Fruit fly (Drosophila melanogaster) whole organism, embryonic: ENCODE results near the gene CG34126.

ENCODE experiments used
- Ada2b ChIP-seq: fragments of 200-800 bp; sonication (Bioruptor generic); IDR thresholded peaks from 2 replicates; pipeline ENCODE4 v1.3.6; 2022; ENCODE audit warnings: missing biosample characterization, missing genetic modification characterization
- Atf3 ChIP-seq: fragments of 200-800 bp; sonication (Bioruptor generic); optimal IDR thresholded peaks from 3 replicates; lab custom pipeline; 2016; ENCODE audit warnings: missing biosample characterization, missing genetic modification characterization
- Atf6 ChIP-seq: fragments of 200-800 bp; sonication (Bioruptor generic); IDR thresholded peaks from 2 replicates; pipeline ENCODE4 v1.3.6; 2022; ENCODE audit warnings: missing biosample characterization, missing genetic modification characterization
- B-H1 ChIP-seq: fragments of 200-800 bp; sonication (Bioruptor generic); IDR thresholded peaks from 3 replicates; pipeline ENCODE4 v1.3.6; 2022; ENCODE audit warnings: missing biosample characterization, missing genetic modification characterization
- C15 ChIP-seq: fragments of 200-800 bp; sonication (Bioruptor generic); IDR thresholded peaks from 3 replicates; pipeline ENCODE4 v1.3.6; 2022; ENCODE audit warnings: missing biosample characterization, missing genetic modification characterization
- CG11093 ChIP-seq: fragments of 200-800 bp; sonication (Bioruptor generic); IDR thresholded peaks from 3 replicates; pipeline ENCODE4 v1.3.6; 2022; ENCODE audit warnings: missing biosample characterization, missing genetic modification characterization
- CG11696 ChIP-seq: fragments of 200-800 bp; sonication (Bioruptor generic); IDR thresholded peaks from 2 replicates; pipeline ENCODE4 v1.3.6; 2022; ENCODE audit warnings: missing biosample characterization, missing genetic modification characterization
- CG12071 ChIP-seq: fragments of 200-800 bp; sonication (Bioruptor generic); optimal IDR thresholded peaks from 3 replicates; lab custom pipeline; 2018; ENCODE audit warnings: missing biosample characterization, mild to moderate bottlenecking, missing genetic modification characterization
- CG12219 ChIP-seq: fragments of 200-800 bp; sonication (Bioruptor generic); optimal IDR thresholded peaks from 3 replicates; lab custom pipeline; 2018; ENCODE audit warnings: missing biosample characterization, mild to moderate bottlenecking, missing genetic modification characterization
- CG1233 ChIP-seq: fragments of 200-800 bp; sonication (Bioruptor generic); optimal IDR thresholded peaks from 4 replicates; lab custom pipeline; 2018; ENCODE audit warnings: missing biosample characterization, mild to moderate bottlenecking, missing genetic modification characterization
- CG12769 ChIP-seq: fragments of 200-800 bp; sonication (Bioruptor generic); optimal IDR thresholded peaks from 2 replicates; lab custom pipeline; 2019; ENCODE audit warnings: missing biosample characterization, mild to moderate bottlenecking, missing genetic modification characterization, moderate library complexity
- CG14050 ChIP-seq: fragments of 200-800 bp; sonication (Bioruptor generic); IDR thresholded peaks from 3 replicates; pipeline ENCODE4 v1.3.6; 2022; ENCODE audit warnings: missing biosample characterization, missing genetic modification characterization
- CG14965 ChIP-seq: fragments of 200-800 bp; sonication (Bioruptor generic); optimal IDR thresholded peaks from 2 replicates; lab custom pipeline; 2016; ENCODE audit warnings: missing biosample characterization, missing genetic modification characterization, borderline replicate concordance
- CG15073 ChIP-seq: fragments of 200-800 bp; sonication (Bioruptor generic); optimal IDR thresholded peaks from 2 replicates; lab custom pipeline; 2016; ENCODE audit warnings: missing biosample characterization, missing genetic modification characterization
- CG15601 ChIP-seq: fragments of 200-800 bp; sonication (Bioruptor generic); optimal IDR thresholded peaks from 3 replicates; lab custom pipeline; 2019; ENCODE audit warnings: missing biosample characterization, mild to moderate bottlenecking, missing genetic modification characterization, moderate library complexity
- CG16815 ChIP-seq: fragments of 200-800 bp; sonication (Bioruptor generic); optimal IDR thresholded peaks from 3 replicates; lab custom pipeline; 2017; ENCODE audit warnings: missing biosample characterization, mild to moderate bottlenecking, missing genetic modification characterization
- CG17912 ChIP-seq: fragments of 200-800 bp; sonication (Bioruptor generic); optimal IDR thresholded peaks from 2 replicates; lab custom pipeline; 2018; ENCODE audit warnings: missing biosample characterization, mild to moderate bottlenecking, missing genetic modification characterization
- CG18599 ChIP-seq: fragments of 200-800 bp; sonication (Bioruptor generic); optimal IDR thresholded peaks from 3 replicates; lab custom pipeline; 2017; ENCODE audit warnings: missing biosample characterization, missing genetic modification characterization, mild to moderate bottlenecking, moderate library complexity, missing genetic modification reagents
- CG3281 ChIP-seq: fragments of 200-800 bp; sonication (Bioruptor generic); optimal IDR thresholded peaks from 3 replicates; lab custom pipeline; 2017; ENCODE audit warnings: missing biosample characterization, mild to moderate bottlenecking, missing genetic modification characterization
- CG34376 ChIP-seq: fragments of 200-800 bp; sonication (Bioruptor generic); optimal IDR thresholded peaks from 2 replicates; lab custom pipeline; 2018; ENCODE audit warnings: missing biosample characterization, mild to moderate bottlenecking, missing genetic modification characterization
- CG34422 ChIP-seq: fragments of 200-800 bp; sonication (Bioruptor generic); IDR thresholded peaks from 3 replicates; pipeline ENCODE4 v1.3.6; 2022; ENCODE audit warnings: missing biosample characterization, missing genetic modification characterization
- CG3838 ChIP-seq: fragments of 200-800 bp; sonication (Bioruptor generic); optimal IDR thresholded peaks from 3 replicates; lab custom pipeline; 2016; ENCODE audit warnings: missing biosample characterization, missing genetic modification characterization
- CG4730 ChIP-seq: fragments of 200-800 bp; sonication (Bioruptor generic); IDR thresholded peaks from 2 replicates; pipeline ENCODE4 v1.3.6; 2022; ENCODE audit warnings: missing biosample characterization, missing genetic modification characterization
- CG4820 ChIP-seq: fragments of 200-800 bp; sonication (Bioruptor generic); optimal IDR thresholded peaks from 3 replicates; lab custom pipeline; 2016; ENCODE audit warnings: missing biosample characterization, missing genetic modification characterization
- CG6689 ChIP-seq: fragments of 200-800 bp; sonication (Bioruptor generic); IDR thresholded peaks from 2 replicates; pipeline ENCODE4 v1.3.6; 2022; ENCODE audit warnings: missing biosample characterization, missing genetic modification characterization
- CG8388 ChIP-seq: fragments of 200-800 bp; sonication (Bioruptor generic); optimal IDR thresholded peaks from 2 replicates; lab custom pipeline; 2019; ENCODE audit warnings: missing biosample characterization, mild to moderate bottlenecking, missing genetic modification characterization, moderate library complexity
- CG9932 ChIP-seq: fragments of 200-800 bp; sonication (Bioruptor generic); IDR thresholded peaks from 2 replicates; pipeline ENCODE4 v1.3.6; 2022; ENCODE audit warnings: missing biosample characterization, missing genetic modification characterization
- Eip74EF ChIP-seq, 2 experiments: fragments of 200-800 bp in 1 of 2; fragments of >200 bp in 1 of 2; sonication (Bioruptor generic) in 1 of 2; optimal IDR thresholded peaks; 2 replicates each; lab custom pipeline; 2017 to 2019; ENCODE audit warnings: missing biosample characterization in 2 of 2, missing genetic modification characterization in 2 of 2, mild to moderate bottlenecking in 1 of 2, moderate library complexity in 1 of 2
- Elba2 ChIP-seq: fragments of 200-800 bp; sonication (Bioruptor generic); optimal IDR thresholded peaks from 3 replicates; lab custom pipeline; 2016; ENCODE audit warnings: missing biosample characterization, missing genetic modification characterization
- Fer1 ChIP-seq: fragments of 200-800 bp; sonication (Bioruptor generic); optimal IDR thresholded peaks from 2 replicates; lab custom pipeline; 2017; ENCODE audit warnings: missing biosample characterization, mild to moderate bottlenecking, missing genetic modification characterization
- HLHmδ ChIP-seq: fragments of 200-800 bp; sonication (Bioruptor generic); optimal IDR thresholded peaks from 2 replicates; lab custom pipeline; 2018; ENCODE audit warnings: missing biosample characterization, mild to moderate bottlenecking, missing genetic modification characterization, moderate library complexity
- Kr ChIP-seq: fragments of 200-800 bp; sonication (Bioruptor generic); optimal IDR thresholded peaks from 2 replicates; lab custom pipeline; 2017; ENCODE audit warnings: missing biosample characterization, mild to moderate bottlenecking, missing genetic modification characterization
- Lpt ChIP-seq: fragments of >200 bp; optimal IDR thresholded peaks from 2 replicates; lab custom pipeline; 2018; ENCODE audit warnings: missing biosample characterization, missing genetic modification characterization
- Opbp ChIP-seq: fragments of 200-800 bp; sonication (Bioruptor generic); IDR thresholded peaks from 3 replicates; pipeline ENCODE4 v1.3.6; 2022; ENCODE audit warnings: missing biosample characterization, missing genetic modification characterization; ENCODE audit not compliant: partially characterized antibody
- Six4 ChIP-seq: fragments of 200-800 bp; sonication (Bioruptor generic); optimal IDR thresholded peaks from 2 replicates; lab custom pipeline; 2016; ENCODE audit warnings: missing biosample characterization, missing genetic modification characterization
- Sox100B ChIP-seq: fragments of 200-800 bp; sonication (Bioruptor generic); optimal IDR thresholded peaks from 3 replicates; lab custom pipeline; 2018; ENCODE audit warnings: missing biosample characterization, mild to moderate bottlenecking, missing genetic modification characterization
- Usf ChIP-seq: fragments of 200-800 bp; sonication (Bioruptor generic); optimal IDR thresholded peaks from 2 replicates; lab custom pipeline; 2017; ENCODE audit warnings: missing genotype, missing biosample characterization, missing genetic modification characterization
- Xbp1 ChIP-seq: fragments of 200-800 bp; sonication (Bioruptor generic); optimal IDR thresholded peaks from 3 replicates; lab custom pipeline; 2016; ENCODE audit warnings: missing biosample characterization, mild to moderate bottlenecking, missing genetic modification characterization
- al ChIP-seq: fragments of 200-800 bp; sonication (Bioruptor generic); IDR thresholded peaks from 2 replicates; pipeline ENCODE4 v1.3.6; 2022; ENCODE audit warnings: missing biosample characterization, missing genetic modification characterization
- bbx ChIP-seq: fragments of 200-800 bp; sonication (Bioruptor generic); IDR thresholded peaks from 2 replicates; pipeline ENCODE4 v1.3.6; 2022; ENCODE audit warnings: missing biosample characterization, missing genetic modification characterization; ENCODE audit not compliant: partially characterized antibody
- cwo ChIP-seq: fragments of 200-800 bp; sonication (Bioruptor generic); optimal IDR thresholded peaks from 3 replicates; lab custom pipeline; 2017; ENCODE audit warnings: missing biosample characterization, missing genetic modification characterization, mild to moderate bottlenecking, moderate library complexity, missing genetic modification reagents
- fu2 ChIP-seq: fragments of 200-800 bp; sonication (Bioruptor generic); optimal IDR thresholded peaks from 2 replicates; lab custom pipeline; 2016; ENCODE audit warnings: missing biosample characterization, missing genetic modification characterization
- gce ChIP-seq: fragments of 200-800 bp; sonication (Bioruptor generic); IDR thresholded peaks from 3 replicates; pipeline ENCODE4 v1.3.6; 2022; ENCODE audit warnings: missing biosample characterization, missing genetic modification characterization
- gsb-n ChIP-seq: fragments of 200-800 bp; sonication (Bioruptor generic); optimal IDR thresholded peaks from 3 replicates; lab custom pipeline; 2018; ENCODE audit warnings: missing biosample characterization, mild to moderate bottlenecking, missing genetic modification characterization
- nerfin-1 ChIP-seq: fragments of 200-800 bp; sonication (Bioruptor generic); optimal IDR thresholded peaks from 3 replicates; lab custom pipeline; 2019; ENCODE audit warnings: missing biosample characterization, mild to moderate bottlenecking, missing genetic modification characterization, moderate library complexity
- pnt ChIP-seq: fragments of 200-800 bp; sonication (Bioruptor generic); optimal IDR thresholded peaks from 3 replicates; lab custom pipeline; 2016; ENCODE audit warnings: missing biosample characterization, missing genetic modification characterization
- psq ChIP-seq: fragments of 200-800 bp; sonication (Bioruptor generic); optimal IDR thresholded peaks from 2 replicates; lab custom pipeline; 2017; ENCODE audit warnings: missing biosample characterization, missing genetic modification characterization
- pum ChIP-seq: fragments of 200-800 bp; sonication (Bioruptor generic); optimal IDR thresholded peaks from 2 replicates; lab custom pipeline; 2016; ENCODE audit warnings: missing biosample characterization, missing genetic modification characterization
- shn ChIP-seq: fragments of 200-800 bp; sonication (Bioruptor generic); optimal IDR thresholded peaks from 3 replicates; lab custom pipeline; 2016; ENCODE audit warnings: missing biosample characterization, missing genetic modification characterization
- sisA ChIP-seq: fragments of 200-800 bp; sonication (Bioruptor generic); IDR thresholded peaks from 2 replicates; pipeline ENCODE4 v1.3.6; 2022; ENCODE audit warnings: missing biosample characterization, missing genetic modification characterization

The CG34126 gene

dm6 chr2L:5009306-5010030, 28.1 kb downstream of the CG34126 start, which contains the start of gene Rtnl1 (continued):
- TF ChIP-seq Fer1 (GFP tag; lab: Kevin White, UChicago): peak; percentile 28
- peak; percentile 30 for TF ChIP-seq CG18599 (GFP tag; lab: Kevin White, UChicago)
- no peak for TF ChIP-seq gsb-n (tag; lab: Kevin White, UChicago)
- no peak for TF ChIP-seq CG12071
- no peak; the same call in 1 of the 2 replicates for TF ChIP-seq sisA
- peak; percentile 52 for TF ChIP-seq Xbp1 (GFP tag; lab: Kevin White, UChicago)
- no peak for TF ChIP-seq cwo (GFP tag; lab: Kevin White, UChicago)
- TF ChIP-seq CG11696 (GFP tag; lab: Robert Waterston, UW): no peak
- peak; percentile 19 for TF ChIP-seq pum (GFP tag; lab: Kevin White, UChicago)
- peak; percentile 90 for TF ChIP-seq bbx (GFP tag; lab: Robert Waterston, UW)
- TF ChIP-seq CG3838: no peak
- no peak for TF ChIP-seq HLHmδ (GFP tag; lab: Kevin White, UChicago)
- no peak for TF ChIP-seq CG14965
- TF ChIP-seq shn (GFP tag; lab: Kevin White, UChicago): peak; percentile 29
- TF ChIP-seq CG4730 (GFP tag; lab: Robert Waterston, UW): no peak
- no peak for TF ChIP-seq C15 (GFP tag; lab: Robert Waterston, UW)
- no peak for TF ChIP-seq CG6689
- peak; percentile 49; the same call in 2 of the 3 replicates for TF ChIP-seq CG34422 (GFP tag; lab: Robert Waterston, UW)
- no peak for TF ChIP-seq CG4820 (GFP tag; lab: Kevin White, UChicago)
- no peak for TF ChIP-seq CG8388
- TF ChIP-seq Usf (GFP tag; lab: Kevin White, UChicago): no peak
- TF ChIP-seq CG12769: no peak
- TF ChIP-seq CG14050 (GFP tag; lab: Robert Waterston, UW): no peak
- TF ChIP-seq Kr: no peak
- no peak for TF ChIP-seq CG17912 (GFP tag; lab: Kevin White, UChicago)
- no peak for TF ChIP-seq psq (GFP tag; lab: Kevin White, UChicago)
- no peak for TF ChIP-seq Ada2b (GFP tag; lab: Robert Waterston, UW)
- TF ChIP-seq CG12219: no peak
- peak; percentile 96 for TF ChIP-seq Elba2 (GFP tag; lab: Kevin White, UChicago)
- TF ChIP-seq Atf6 (GFP tag; lab: Robert Waterston, UW): no peak
- TF ChIP-seq CG34376: no peak
- TF ChIP-seq CG15073 (GFP tag; lab: Kevin White, UChicago): no peak
- TF ChIP-seq CG15601 (tag; lab: Kevin White, UChicago): peak; percentile 42
- TF ChIP-seq CG1233 (GFP tag; lab: Kevin White, UChicago): no peak
- TF ChIP-seq fu2 (GFP tag; lab: Kevin White, UChicago): no peak
- TF ChIP-seq al (GFP tag; lab: Robert Waterston, UW): peak; percentile 37; the same call in 1 of the 2 replicates
- TF ChIP-seq Opbp (GFP tag; lab: Robert Waterston, UW): peak; percentile 95
- TF ChIP-seq gce: no peak
- no peak for TF ChIP-seq Sox100B
- TF ChIP-seq CG16815 (GFP tag; lab: Kevin White, UChicago): no peak
- no peak for TF ChIP-seq CG11093 (GFP tag; lab: Robert Waterston, UW)
- no peak for TF ChIP-seq Atf3 (GFP tag; lab: Kevin White, UChicago)
- TF ChIP-seq B-H1 (GFP tag; lab: Robert Waterston, UW): no peak
- TF ChIP-seq Six4: no peak
- no peak for TF ChIP-seq CG3281 (GFP tag; lab: Kevin White, UChicago)
- peak; percentile 75 for TF ChIP-seq CG9932 (GFP tag; lab: Robert Waterston, UW)
- TF ChIP-seq pnt: no peak
- TF ChIP-seq nerfin-1 (tag; lab: Kevin White, UChicago): peak; percentile 16
- no peak for TF ChIP-seq Lpt (GFP tag; lab: Kevin White, UChicago)
- TF ChIP-seq Eip74EF (GFP tag; optimal IDR thresholded peaks at IDR 0.05; lab: Kevin White, UChicago): peak in 1 of 2 experiments; percentile 1
